Worm (Caenorhabditis elegans) whole organism, young adult: Measurements from ENCODE around the gene lact-5.

Experiments
- B0336.3 ChIP-seq: fragments of 200-800 bp; sonication (Bioruptor generic); IDR thresholded peaks from 2 replicates; pipeline ENCODE4 v1.3.6; 2022; ENCODE audit warnings: missing genetic modification characterization, missing compliant biosample characterization
- D2030.7 ChIP-seq: fragments of 200-800 bp; sonication (Bioruptor generic); IDR thresholded peaks from 2 replicates; pipeline ENCODE4 v1.3.6; 2022; ENCODE audit warnings: missing genetic modification reagents, missing genetic modification characterization, missing compliant biosample characterization
- F10E7.11 ChIP-seq: sonication (generic microtip); optimal IDR thresholded peaks from 2 replicates; lab custom pipeline; 2017; ENCODE audit warnings: mild to moderate bottlenecking, missing genetic modification characterization, moderate library complexity, missing compliant biosample characterization
- F33H1.4 ChIP-seq: fragments of 200-800 bp; sonication (Bioruptor generic); IDR thresholded peaks from 2 replicates; pipeline ENCODE4 v1.3.6; 2022; ENCODE audit warnings: missing genetic modification reagents, missing genetic modification characterization, missing compliant biosample characterization
- F37B4.10 ChIP-seq: fragments of 200-800 bp; sonication (Bioruptor generic); IDR thresholded peaks from 2 replicates; pipeline ENCODE4 v1.3.6; 2022; ENCODE audit warnings: missing genetic modification characterization, missing compliant biosample characterization
- F39B2.1 ChIP-seq: fragments of 200-800 bp; sonication (Bioruptor generic); IDR thresholded peaks from 2 replicates; pipeline ENCODE4 v1.3.6; 2022; ENCODE audit warnings: missing genetic modification reagents, missing genetic modification characterization, missing compliant biosample characterization
- F49E8.2 ChIP-seq: sonication (generic microtip); optimal IDR thresholded peaks from 3 replicates; lab custom pipeline; 2017; ENCODE audit warnings: missing genetic modification characterization, mild to moderate bottlenecking, missing compliant biosample characterization, antibody characterized with exemption, moderate library complexity; ENCODE audit not compliant: insufficient read depth
- F55B11.4 ChIP-seq: sonication (generic microtip); optimal IDR thresholded peaks from 2 replicates; lab custom pipeline; 2016; ENCODE audit warnings: missing compliant biosample characterization, missing genetic modification characterization, borderline replicate concordance; ENCODE audit not compliant: insufficient read depth
- F57C9.4 ChIP-seq: sonication (generic microtip); optimal IDR thresholded peaks from 2 replicates; lab custom pipeline; 2017; ENCODE audit warnings: mild to moderate bottlenecking, missing genetic modification characterization, missing compliant biosample characterization
- T07F8.4 ChIP-seq: sonication (generic microtip); optimal IDR thresholded peaks from 2 replicates; lab custom pipeline; 2016; ENCODE audit warnings: mild to moderate bottlenecking, missing genetic modification characterization, moderate library complexity, missing compliant biosample characterization
- Y53F4B.3 ChIP-seq: fragments of 200-800 bp; sonication (Bioruptor generic); IDR thresholded peaks from 2 replicates; pipeline ENCODE4 v1.3.6; 2022; ENCODE audit warnings: missing genetic modification reagents, missing genetic modification characterization, missing compliant biosample characterization
- Y56A3A.18 ChIP-seq: fragments of 200-800 bp; sonication (Bioruptor generic); IDR thresholded peaks from 2 replicates; pipeline ENCODE4 v1.3.6; 2022; ENCODE audit warnings: missing genetic modification reagents, missing genetic modification characterization, missing compliant biosample characterization
- Y79H2A.3 ChIP-seq: fragments of 200-800 bp; sonication (Bioruptor generic); conservative IDR thresholded peaks from 2 replicates; pipeline ENCODE4 v1.3.6; 2022; ENCODE audit warnings: missing genetic modification reagents, missing genetic modification characterization, missing compliant biosample characterization
- akir-1 ChIP-seq: fragments of 200-800 bp; sonication (Bioruptor generic); optimal IDR thresholded peaks from 2 replicates; lab custom pipeline; 2018; ENCODE audit warnings: mild to moderate bottlenecking, missing genetic modification characterization, moderate library complexity, missing compliant biosample characterization
- atf-7 ChIP-seq: sonication (generic microtip); optimal IDR thresholded peaks from 2 replicates; lab custom pipeline; 2017; ENCODE audit warnings: mild to moderate bottlenecking, missing genetic modification characterization, missing compliant biosample characterization
- attf-3 ChIP-seq: fragments of 200-800 bp; sonication (Bioruptor generic); conservative IDR thresholded peaks from 2 replicates; pipeline ENCODE4 v1.3.6; 2022; ENCODE audit warnings: missing genetic modification reagents, missing genetic modification characterization, missing compliant biosample characterization
- attf-5 ChIP-seq: fragments of 200-800 bp; sonication (Bioruptor generic); optimal IDR thresholded peaks from 2 replicates; lab custom pipeline; 2018; ENCODE audit warnings: mild to moderate bottlenecking, missing genetic modification characterization, missing compliant biosample characterization
- bed-1 ChIP-seq: fragments of 200-800 bp; sonication (Bioruptor generic); IDR thresholded peaks from 2 replicates; pipeline ENCODE4 v1.3.6; 2022; ENCODE audit warnings: missing genetic modification reagents, missing genetic modification characterization, missing compliant biosample characterization
- ccch-3 ChIP-seq: fragments of 200-800 bp; sonication (Bioruptor generic); optimal IDR thresholded peaks from 2 replicates; lab custom pipeline; 2018; ENCODE audit warnings: mild to moderate bottlenecking, missing genetic modification characterization, missing compliant biosample characterization
- chd-7 ChIP-seq: sonication (generic microtip); optimal IDR thresholded peaks from 2 replicates; lab custom pipeline; 2016; ENCODE audit warnings: mild to moderate bottlenecking, missing genetic modification characterization, moderate library complexity, missing compliant biosample characterization
- die-1 ChIP-seq: sonication (generic microtip); optimal IDR thresholded peaks from 2 replicates; lab custom pipeline; 2016; ENCODE audit warnings: missing genotype, mild to moderate bottlenecking, missing genetic modification characterization, missing compliant biosample characterization
- dox-1 ChIP-seq: fragments of 200-800 bp; sonication (Bioruptor generic); IDR thresholded peaks from 2 replicates; pipeline ENCODE4 v1.3.6; 2022; ENCODE audit warnings: missing genetic modification reagents, missing genetic modification characterization, missing compliant biosample characterization
- hmg-20 ChIP-seq: fragments of 200-800 bp; sonication (Bioruptor generic); IDR thresholded peaks from 2 replicates; pipeline ENCODE4 v1.3.6; 2022; ENCODE audit warnings: missing genetic modification reagents, missing genetic modification characterization, missing compliant biosample characterization
- hrde-1 ChIP-seq: sonication (generic microtip); optimal IDR thresholded peaks from 2 replicates; lab custom pipeline; 2016; ENCODE audit warnings: missing genetic modification characterization, mild to moderate bottlenecking, missing compliant biosample characterization, moderate library complexity, missing genotype, missing genetic modification reagents, borderline replicate concordance
- lin-35 ChIP-seq, 3 experiments: fragments of 150-350 bp in 2 of 3; sonication (generic microtip) in 1 of 3; optimal IDR thresholded peaks; 2 replicates each; lab custom pipeline; 2014 to 2018; ENCODE audit warnings: missing biosample characterization in 3 of 3, missing genetic modification characterization in 3 of 3, missing genetic modification reagents in 3 of 3
- mel-28 ChIP-seq: sonication (generic microtip); optimal IDR thresholded peaks from 2 replicates; lab custom pipeline; 2016; ENCODE audit warnings: borderline replicate concordance, mild to moderate bottlenecking, missing genetic modification characterization, missing compliant biosample characterization
- mes-4 ChIP-seq: sonication (generic microtip); optimal IDR thresholded peaks from 2 replicates; lab custom pipeline; 2016; ENCODE audit warnings: missing genotype, missing genetic modification characterization, missing compliant biosample characterization
- pbrm-1 ChIP-seq: fragments of 200-800 bp; sonication (Bioruptor generic); IDR thresholded peaks from 2 replicates; pipeline ENCODE4 v1.3.6; 2022; ENCODE audit warnings: missing genetic modification reagents, missing genetic modification characterization, missing compliant biosample characterization
- rcor-1 ChIP-seq: fragments of 200-800 bp; sonication (Bioruptor generic); IDR thresholded peaks from 2 replicates; pipeline ENCODE4 v1.3.6; 2022; ENCODE audit warnings: missing genetic modification reagents, missing genetic modification characterization, missing compliant biosample characterization
- rec-8 ChIP-seq, 2 experiments: sonication (generic microtip); optimal IDR thresholded peaks; 2 replicates each; lab custom pipeline; 2016; ENCODE audit warnings: mild to moderate bottlenecking in 2 of 2, missing genetic modification characterization in 2 of 2, missing genetic modification reagents in 2 of 2, missing genotype in 2 of 2, missing biosample characterization in 1 of 2, missing compliant biosample characterization in 1 of 2, moderate library complexity in 1 of 2
- rpc-1 ChIP-seq, 2 experiments: fragments of 150-350 bp in 1 of 2; sonication (generic microtip) in 1 of 2; optimal IDR thresholded peaks; 2 replicates each; lab custom pipeline; 2014 to 2018; ENCODE audit warnings: missing biosample characterization in 1 of 2, missing genetic modification characterization in 1 of 2, missing genetic modification reagents in 1 of 2, missing genotype in 1 of 2
- sdz-38 ChIP-seq: sonication (generic microtip); optimal IDR thresholded peaks from 2 replicates; lab custom pipeline; 2016; ENCODE audit warnings: missing genotype, missing genetic modification characterization, missing compliant biosample characterization
- sea-2 ChIP-seq: fragments of 200-800 bp; sonication (Bioruptor generic); IDR thresholded peaks from 2 replicates; pipeline ENCODE4 v1.3.6; 2022; ENCODE audit warnings: missing genetic modification characterization, missing compliant biosample characterization
- snpc-1.3 ChIP-seq: sonication (generic microtip); optimal IDR thresholded peaks from 2 replicates; lab custom pipeline; 2017; ENCODE audit warnings: missing genetic modification characterization, mild to moderate bottlenecking, missing compliant biosample characterization, antibody characterized with exemption, moderate library complexity, missing genotype, missing genetic modification reagents; ENCODE audit not compliant: insufficient read depth
- snpc-4 ChIP-seq, 5 experiments: fragments of 150-350 bp in 1 of 5; sonication (generic microtip) in 4 of 5; optimal IDR thresholded peaks; 2 replicates each; lab custom pipeline; 2014 to 2018; ENCODE audit warnings: missing genetic modification characterization in 5 of 5, missing biosample characterization in 3 of 5, antibody characterized with exemption in 2 of 5, mild to moderate bottlenecking in 2 of 5, missing compliant biosample characterization in 2 of 5, missing genotype in 2 of 5, moderate library complexity in 2 of 5, missing genetic modification reagents in 1 of 5
- zfh-2 ChIP-seq: fragments of 200-800 bp; sonication (Bioruptor generic); conservative IDR thresholded peaks from 2 replicates; pipeline ENCODE4 v1.3.6; 2022; ENCODE audit warnings: missing genetic modification reagents, missing genetic modification characterization, missing compliant biosample characterization
- ztf-18 ChIP-seq: sonication (generic microtip); optimal IDR thresholded peaks from 2 replicates; lab custom pipeline; 2016; ENCODE audit warnings: missing genotype, mild to moderate bottlenecking, missing genetic modification characterization, missing compliant biosample characterization
- ztf-25 ChIP-seq: fragments of 200-800 bp; sonication (Bioruptor generic); IDR thresholded peaks from 2 replicates; pipeline ENCODE4 v1.3.6; 2022; ENCODE audit warnings: missing genetic modification reagents, missing genetic modification characterization, missing compliant biosample characterization
- ztf-28 ChIP-seq: fragments of 200-800 bp; sonication (Bioruptor generic); IDR thresholded peaks from 2 replicates; pipeline ENCODE4 v1.3.6; 2022; ENCODE audit warnings: missing genetic modification reagents, missing genetic modification characterization, missing compliant biosample characterization

The lact-5 gene

DNA sequence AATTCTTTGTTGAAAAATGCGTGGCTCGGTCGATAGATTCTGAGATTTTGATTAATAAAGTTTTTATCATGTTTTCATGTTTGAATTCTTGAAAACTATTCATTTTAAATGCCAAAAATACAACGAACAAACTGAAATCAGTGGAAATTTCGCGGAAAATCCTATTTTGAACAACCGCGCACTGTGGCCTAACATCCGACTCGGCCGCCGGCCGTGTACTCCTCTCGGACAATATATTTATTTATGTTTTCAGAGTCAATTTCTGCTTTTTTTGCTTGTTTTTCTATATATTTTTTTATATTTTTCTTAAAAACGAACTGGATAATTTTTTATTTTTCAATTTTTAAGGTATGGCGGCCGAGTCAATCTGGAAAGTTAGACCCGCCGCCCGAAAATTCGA, 30.3 kb downstream of the lact-5 start, which contains the start of gene F26G1.1 (continued):
- TF ChIP-seq sdz-38 (tag; lab: Kevin White, UChicago) (no peak), zfh-2 (no peak), B0336.3 (GFP tag; lab: Robert Waterston, UW) (no peak), Y53F4B.3 (GFP tag; lab: Robert Waterston, UW) (no peak), F55B11.4 (tag; lab: Kevin White, UChicago) (no peak), attf-5 (GFP tag; lab: Kevin White, UChicago) (peak; percentile 5), lin-35 (GFP tag; optimal IDR thresholded peaks at IDR 0.05; lab: Kevin White, UChicago) (peak in 1 of 3 experiments; percentile 86), sea-2 (GFP tag; lab: Robert Waterston, UW) (no peak)

ce11 chrII:4790687-4791086, 30.9 kb downstream of the lact-5 start:
- TF ChIP-seq bed-1 (no peak), ztf-28 (no peak), Y79H2A.3 (GFP tag; lab: Robert Waterston, UW) (no peak), hmg-20 (GFP tag; lab: Robert Waterston, UW) (no peak), die-1 (tag; lab: Kevin White, UChicago) (no peak), attf-3 (GFP tag; lab: Robert Waterston, UW) (peak; percentile 85)

- TF ChIP-seq mel-28 (tag; lab: Kevin White, UChicago) (no peak), D2030.7 (no peak), akir-1 (GFP tag; lab: Kevin White, UChicago) (no peak), F57C9.4 (no peak), chd-7 (no peak), ztf-18 (tag; lab: Kevin White, UChicago) (no peak)
Measured at ce11 chrII:4789835-4790343, 31.6 kb downstream of the lact-5 start, which contains the start of gene F26G1.15. F26G1.15 (plus strand) TSS chrII:4790293.

- no peak for TF ChIP-seq F33H1.4 (GFP tag; lab: Robert Waterston, UW)
- no peak for TF ChIP-seq mes-4 (tag; lab: Kevin White, UChicago)
- TF ChIP-seq rpc-1 (optimal IDR thresholded peaks at IDR 0.05; lab: Kevin White, UChicago), result no peak
- no peak for TF ChIP-seq rpc-1 (tag; optimal IDR thresholded peaks at IDR 0.05; lab: Kevin White, UChicago)
- no peak for TF ChIP-seq chd-7
- no peak for TF ChIP-seq F37B4.10 (GFP tag; lab: Robert Waterston, UW)
- no peak for TF ChIP-seq snpc-4 (GFP tag; optimal IDR thresholded peaks at IDR 0.05; lab: Kevin White, UChicago)
- no peak for TF ChIP-seq snpc-4 (tag; optimal IDR thresholded peaks at IDR 0.05; lab: Kevin White, UChicago)
- TF ChIP-seq atf-7 (tag; lab: Kevin White, UChicago), result no peak
- TF ChIP-seq T07F8.4, result no peak
- TF ChIP-seq rec-8 (tag; optimal IDR thresholded peaks at IDR 0.05; lab: Kevin White, UChicago), result no peak
- no peak for TF ChIP-seq mel-28 (tag; lab: Kevin White, UChicago)
- no peak for TF ChIP-seq F39B2.1 (GFP tag; lab: Robert Waterston, UW)
- no peak for TF ChIP-seq rcor-1 (GFP tag; lab: Robert Waterston, UW)
Measured at ce11 chrII:4786181-4786580, 35.4 kb downstream of the lact-5 start, which contains the start of gene msp-3. msp-3 (minus strand) TSS chrII:4786281.

DNA sequence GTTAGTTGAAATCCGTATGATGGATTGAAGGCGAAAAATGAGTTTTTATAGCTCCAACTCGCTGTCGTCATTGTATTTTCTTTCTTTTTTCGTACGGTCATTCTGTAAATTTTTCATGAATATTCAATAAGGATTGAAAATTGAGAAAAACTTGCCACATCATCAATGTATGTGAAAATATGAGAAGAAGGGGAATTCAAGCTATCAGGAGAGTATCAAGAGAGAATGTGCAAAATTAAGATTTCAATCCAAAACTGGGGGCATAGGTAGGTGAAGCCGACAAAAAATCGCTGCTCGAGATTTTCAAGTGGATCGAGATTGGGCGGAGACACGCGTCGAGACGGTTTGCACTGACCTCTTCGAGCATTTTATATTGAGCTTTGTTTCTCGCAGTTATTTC, 37.1 kb downstream of the lact-5 start, which contains the start of gene nep-12:
Gene nep-12, minus strand, starts transcription at position 101 of the 400 bp plus-strand sequence.
- no peak for TF ChIP-seq ztf-25 (GFP tag; lab: Robert Waterston, UW)
- no peak for TF ChIP-seq F39B2.1 (GFP tag; lab: Robert Waterston, UW)
- no peak for TF ChIP-seq dox-1
- no peak for TF ChIP-seq snpc-1.3
- no peak for TF ChIP-seq F49E8.2 (tag; lab: Kevin White, UChicago)
- no peak for TF ChIP-seq ccch-3 (GFP tag; lab: Kevin White, UChicago)
- no peak for TF ChIP-seq F10E7.11 (tag; lab: Kevin White, UChicago)
- TF ChIP-seq pbrm-1 (GFP tag; lab: Robert Waterston, UW), result no peak
- no peak for TF ChIP-seq B0336.3 (GFP tag; lab: Robert Waterston, UW)
- TF ChIP-seq zfh-2, result no peak
- TF ChIP-seq hrde-1 (tag; lab: Kevin White, UChicago), result no peak
- no peak for TF ChIP-seq Y56A3A.18 (GFP tag; lab: Robert Waterston, UW)
